Worm (Caenorhabditis elegans) whole organism, L4 larva: ENCODE measurements around the gene gln-2.

Experiments
- ama-1 ChIP-seq: fragments of 150-350 bp; optimal IDR thresholded peaks from 2 replicates; lab custom pipeline; 2014; ENCODE audit warnings: inconsistent platforms, mixed read lengths
- dpl-1 ChIP-seq: fragments of 150-350 bp; optimal IDR thresholded peaks from 2 replicates; lab custom pipeline; 2014; ENCODE audit warnings: missing biosample characterization, missing genetic modification reagents, missing genetic modification characterization

ce11 chrIII:9951864-9952263 lies 7.2 kb upstream of the gln-2 start, which contains the start of gene K03H1.11:
- TF ChIP-seq dpl-1 (GFP tag; lab: Kevin White, UChicago) (no peak), ama-1 (no peak)
